Fruit fly (Drosophila melanogaster): ENCODE results near the gene Remo.

Gene Remo

dm6 chrX:13274429-13275095, 13.3 kb upstream of the Remo start (continued):
- TF ChIP-seq CG4730 (GFP tag; IDR thresholded peaks at IDR 0.05), result 0 out of 2 replicates have a peak, but pooled peaks have one; percentile 7
- TF ChIP-seq CG3281 (GFP tag; optimal IDR thresholded peaks at IDR 0.05), result peak; percentile 53
- TF ChIP-seq esg (GFP tag; conservative IDR thresholded peaks at IDR 0.05), result peak; percentile 27; the same call in 1 of the 2 replicates
- peak; percentile 40; the same call in 1 of the 2 replicates for TF ChIP-seq Awh (GFP tag; IDR thresholded peaks at IDR 0.05)
- TF ChIP-seq CG5180 (GFP tag; optimal IDR thresholded peaks at IDR 0.05), result peak; percentile 45
- TF ChIP-seq CG7357 (GFP tag; IDR thresholded peaks at IDR 0.05), result 0 out of 3 replicates have a peak, but pooled peaks have one; percentile 41
- no peak for TF ChIP-seq D19B (GFP tag; optimal IDR thresholded peaks at IDR 0.05)
- peak; percentile 32 for TF ChIP-seq tin (GFP tag; optimal IDR thresholded peaks at IDR 0.05)
- TF ChIP-seq Chrac-16 (GFP tag; optimal IDR thresholded peaks at IDR 0.05), result peak; percentile 15
- no peak for TF ChIP-seq crc (GFP tag; optimal IDR thresholded peaks at IDR 0.05)
- TF ChIP-seq CG16779 (GFP tag; IDR thresholded peaks at IDR 0.05), result no peak
- peak; percentile 80 for TF ChIP-seq CG7839 (tag; optimal IDR thresholded peaks at IDR 0.05)
- TF ChIP-seq CG11247 (GFP tag; IDR thresholded peaks at IDR 0.05), result no peak
- peak; percentile 12 for TF ChIP-seq Med (GFP tag)
- TF ChIP-seq hkb (optimal IDR thresholded peaks at IDR 0.05), result no peak
- 0 out of 2 replicates have a peak, but pooled peaks have one; percentile 27 for TF ChIP-seq hkb (GFP tag; IDR thresholded peaks at IDR 0.05)
- no peak for TF ChIP-seq mam (GFP tag; optimal IDR thresholded peaks at IDR 0.05)
- peak; percentile 21; the same call in 1 of the 3 replicates for TF ChIP-seq CG11560 (tag; IDR thresholded peaks at IDR 0.05)
- TF ChIP-seq Oli (tag; optimal IDR thresholded peaks at IDR 0.05), result peak; percentile 69
- no peak for TF ChIP-seq Gsc (GFP tag; IDR thresholded peaks at IDR 0.05)
- TF ChIP-seq CG17912 (GFP tag; optimal IDR thresholded peaks at IDR 0.05), result no peak
- TF ChIP-seq CG17385 (GFP tag; optimal IDR thresholded peaks at IDR 0.05), result peak; percentile 65
- TF ChIP-seq CG13287 (GFP tag; IDR thresholded peaks at IDR 0.05; ENCODE audit: partially characterized antibody), result no peak
- TF ChIP-seq gcm (GFP tag; optimal IDR thresholded peaks at IDR 0.05), result peak; percentile 42
- TF ChIP-seq slp2 (GFP tag; optimal IDR thresholded peaks at IDR 0.05), result no peak
- no peak for TF ChIP-seq CG6654 (GFP tag; optimal IDR thresholded peaks at IDR 0.05)
- TF ChIP-seq CG11504 (tag; optimal IDR thresholded peaks at IDR 0.05), result peak; percentile 78
- TF ChIP-seq HmgZ (tag; optimal IDR thresholded peaks at IDR 0.05), result no peak
- TF ChIP-seq CG10565 (GFP tag; optimal IDR thresholded peaks at IDR 0.05), result no peak
- peak; percentile 40 for TF ChIP-seq CG9215 (GFP tag; IDR thresholded peaks at IDR 0.05)
- TF ChIP-seq ERR (GFP tag; optimal IDR thresholded peaks at IDR 0.05), result no peak
- TF ChIP-seq CG14860 (GFP tag; IDR thresholded peaks at IDR 0.05; ENCODE audit: partially characterized antibody), result no peak
- TF ChIP-seq trh (GFP tag; optimal IDR thresholded peaks at IDR 0.05), result no peak
- no peak for TF ChIP-seq Adf1 (GFP tag; IDR thresholded peaks at IDR 0.05)
- TF ChIP-seq grau (tag; optimal IDR thresholded peaks at IDR 0.05), result peak; percentile 76
- TF ChIP-seq CG30020 (tag; optimal IDR thresholded peaks at IDR 0.05), result no peak
- TF ChIP-seq NC2α (GFP tag; optimal IDR thresholded peaks at IDR 0.05), result no peak
- peak; percentile 23 for TF ChIP-seq CG2120 (GFP tag; optimal IDR thresholded peaks at IDR 0.05)
- no peak for TF ChIP-seq CG12236 (GFP tag; optimal IDR thresholded peaks at IDR 0.05)
- TF ChIP-seq CG8944 (GFP tag; optimal IDR thresholded peaks at IDR 0.05), result no peak
- peak; percentile 82 for TF ChIP-seq CG10979 (tag; optimal IDR thresholded peaks at IDR 0.05)
- peak; percentile 11 for TF ChIP-seq HLH54F (GFP tag; optimal IDR thresholded peaks at IDR 0.05)
- TF ChIP-seq zen (tag; optimal IDR thresholded peaks at IDR 0.05), result no peak
- peak; percentile 70; the same call in 1 of the 3 replicates for TF ChIP-seq CG11695 (GFP tag; IDR thresholded peaks at IDR 0.05)
- 0 out of 2 replicates have a peak, but pooled peaks have one; percentile 18 for TF ChIP-seq CG10366 (GFP tag; IDR thresholded peaks at IDR 0.05)
- peak; percentile 65 for TF ChIP-seq tgo (GFP tag; IDR thresholded peaks at IDR 0.05)
- TF ChIP-seq dimm (GFP tag; IDR thresholded peaks at IDR 0.05), result no peak
- peak; percentile 34 for TF ChIP-seq bcd (GFP tag; optimal IDR thresholded peaks at IDR 0.05)
- no peak for TF ChIP-seq Sry-β (GFP tag; optimal IDR thresholded peaks at IDR 0.05)
- TF ChIP-seq Rfx (GFP tag; IDR thresholded peaks at IDR 0.05), result no peak; the same call in 1 of the 2 replicates
